Fruit fly (Drosophila melanogaster) whole organism, prepupa: ENCODE results near the gene Tmhs.

ENCODE experiments used
- CG10631 ChIP-seq: fragments of 200-800 bp; sonication (Bioruptor generic); optimal IDR thresholded peaks from 2 replicates; lab custom pipeline; 2016; ENCODE audit warnings: missing biosample characterization, missing genetic modification characterization
- CG10669 ChIP-seq: fragments of 200-800 bp; sonication (Bioruptor generic); optimal IDR thresholded peaks from 3 replicates; lab custom pipeline; 2018; ENCODE audit warnings: missing biosample characterization, mild to moderate bottlenecking, missing genetic modification characterization, moderate library complexity
- CG11762 ChIP-seq: fragments of 200-800 bp; sonication (Bioruptor generic); optimal IDR thresholded peaks from 3 replicates; lab custom pipeline; 2016; ENCODE audit warnings: missing biosample characterization, missing genetic modification characterization; ENCODE audit not compliant: insufficient read depth
- CG15336 ChIP-seq: fragments of 200-800 bp; sonication (Bioruptor generic); IDR thresholded peaks from 2 replicates; pipeline ENCODE4 v1.3.6; 2022; ENCODE audit warnings: missing biosample characterization, missing genetic modification characterization
- CG1621 ChIP-seq: fragments of 200-800 bp; sonication (Bioruptor generic); optimal IDR thresholded peaks from 3 replicates; lab custom pipeline; 2018; ENCODE audit warnings: missing biosample characterization, mild to moderate bottlenecking, missing genetic modification characterization
- CG16779 ChIP-seq: fragments of 200-800 bp; sonication (Bioruptor generic); optimal IDR thresholded peaks from 3 replicates; lab custom pipeline; 2017; ENCODE audit warnings: missing biosample characterization, mild to moderate bottlenecking, missing genetic modification characterization
- CG3032 ChIP-seq: fragments of 200-800 bp; optimal IDR thresholded peaks from 2 replicates; lab custom pipeline; 2019; ENCODE audit warnings: missing biosample characterization, mild to moderate bottlenecking, missing genetic modification characterization, moderate library complexity
- CG6276 ChIP-seq: fragments of 200-800 bp; sonication (Bioruptor generic); optimal IDR thresholded peaks from 2 replicates; lab custom pipeline; 2017; ENCODE audit warnings: missing biosample characterization, mild to moderate bottlenecking, missing genetic modification characterization
- CG6808 ChIP-seq: fragments of 200-800 bp; sonication (Bioruptor generic); optimal IDR thresholded peaks from 3 replicates; lab custom pipeline; 2017; ENCODE audit warnings: missing biosample characterization, missing genetic modification characterization, mild to moderate bottlenecking, moderate library complexity, missing genetic modification reagents
- CG6854 ChIP-seq: fragments of 200-800 bp; sonication (Bioruptor generic); optimal IDR thresholded peaks from 2 replicates; lab custom pipeline; 2017; ENCODE audit warnings: missing biosample characterization, mild to moderate bottlenecking, missing genetic modification characterization
- CG7368 ChIP-seq: fragments of 200-800 bp; sonication (Bioruptor generic); optimal IDR thresholded peaks from 3 replicates; lab custom pipeline; 2016; ENCODE audit warnings: missing biosample characterization, missing genetic modification characterization
- CG8632 ChIP-seq: fragments of 200-800 bp; sonication (Bioruptor generic); optimal IDR thresholded peaks from 3 replicates; lab custom pipeline; 2016; ENCODE audit warnings: missing biosample characterization, missing genetic modification characterization
- Eip75B ChIP-seq: fragments of 200-800 bp; sonication (Bioruptor generic); optimal IDR thresholded peaks from 3 replicates; lab custom pipeline; 2016; ENCODE audit warnings: missing biosample characterization, missing genetic modification characterization
- Eip78C ChIP-seq: fragments of 200-800 bp; sonication (Bioruptor generic); peaks from one replicate; lab custom pipeline; 2016; ENCODE audit warnings: missing biosample characterization, missing genetic modification characterization
- Eip93F ChIP-seq: fragments of 200-800 bp; sonication (Bioruptor generic); optimal IDR thresholded peaks from 2 replicates; lab custom pipeline; 2016; ENCODE audit warnings: missing biosample characterization, mild to moderate bottlenecking, missing genetic modification characterization
- Ets21C ChIP-seq: fragments of 200-800 bp; sonication (Bioruptor generic); optimal IDR thresholded peaks from 3 replicates; lab custom pipeline; 2016; ENCODE audit warnings: missing biosample characterization, missing genetic modification characterization
- Gug ChIP-seq: fragments of 200-800 bp; sonication (Bioruptor generic); IDR thresholded peaks from 2 replicates; pipeline ENCODE4 v1.3.6; 2022; ENCODE audit warnings: missing biosample characterization, missing genetic modification characterization
- Hr38 ChIP-seq: sonication (Bioruptor generic); optimal IDR thresholded peaks from 2 replicates; lab custom pipeline; 2016; ENCODE audit warnings: missing biosample characterization, missing genetic modification characterization
- Hr4 ChIP-seq: fragments of 200-800 bp; sonication (Bioruptor generic); optimal IDR thresholded peaks from 3 replicates; lab custom pipeline; 2016; ENCODE audit warnings: missing biosample characterization, missing genetic modification characterization
- Lpt ChIP-seq: fragments of 200-800 bp; sonication (Bioruptor generic); optimal IDR thresholded peaks from 3 replicates; lab custom pipeline; 2016; ENCODE audit warnings: missing biosample characterization, missing genetic modification characterization
- OdsH ChIP-seq: fragments of 200-800 bp; sonication (Bioruptor generic); optimal IDR thresholded peaks from 3 replicates; lab custom pipeline; 2016; ENCODE audit warnings: missing biosample characterization, missing genetic modification characterization
- Smox ChIP-seq: fragments of 200-800 bp; sonication (Bioruptor generic); optimal IDR thresholded peaks from 3 replicates; lab custom pipeline; 2016; ENCODE audit warnings: missing biosample characterization, missing genetic modification characterization
- Sox15 ChIP-seq: fragments of 200-800 bp; sonication (Bioruptor generic); optimal IDR thresholded peaks from 3 replicates; lab custom pipeline; 2016; ENCODE audit warnings: missing biosample characterization, missing genetic modification characterization
- acj6 ChIP-seq: fragments of 200-800 bp; sonication (Bioruptor generic); optimal IDR thresholded peaks from 3 replicates; lab custom pipeline; 2016; ENCODE audit warnings: missing biosample characterization, missing genetic modification characterization
- cyc ChIP-seq: fragments of 200-800 bp; sonication (Bioruptor generic); optimal IDR thresholded peaks from 3 replicates; lab custom pipeline; 2016; ENCODE audit warnings: missing biosample characterization, missing genetic modification characterization
- dac ChIP-seq: fragments of 200-800 bp; sonication (Bioruptor generic); optimal IDR thresholded peaks from 2 replicates; lab custom pipeline; 2017; ENCODE audit warnings: missing biosample characterization, mild to moderate bottlenecking, missing genetic modification characterization
- esn ChIP-seq: fragments of 200-800 bp; sonication (Bioruptor generic); optimal IDR thresholded peaks from 2 replicates; lab custom pipeline; 2016; ENCODE audit warnings: missing biosample characterization, mild to moderate bottlenecking, missing genetic modification characterization, moderate library complexity
- fd59A ChIP-seq: fragments of 200-800 bp; sonication (Bioruptor generic); optimal IDR thresholded peaks from 2 replicates; lab custom pipeline; 2017; ENCODE audit warnings: missing biosample characterization, mild to moderate bottlenecking, missing genetic modification characterization, missing genetic modification reagents
- fd85E ChIP-seq: fragments of 200-800 bp; sonication (Bioruptor generic); optimal IDR thresholded peaks from 3 replicates; lab custom pipeline; 2016; ENCODE audit warnings: missing biosample characterization, missing genetic modification characterization
- fkh ChIP-seq: fragments of 200-800 bp; sonication (Bioruptor generic); optimal IDR thresholded peaks from 3 replicates; lab custom pipeline; 2017; ENCODE audit warnings: missing biosample characterization, mild to moderate bottlenecking, missing genetic modification characterization, moderate library complexity
- lz ChIP-seq: fragments of 200-800 bp; sonication (Bioruptor generic); optimal IDR thresholded peaks from 3 replicates; lab custom pipeline; 2016; ENCODE audit warnings: missing biosample characterization, missing genetic modification characterization
- ss ChIP-seq, 2 experiments: fragments of 200-800 bp; sonication (Bioruptor generic); optimal IDR thresholded peaks; 2 replicates in 1 of 2; 3 replicates in 1 of 2; lab custom pipeline; 2017 to 2018; ENCODE audit warnings: mild to moderate bottlenecking in 2 of 2, missing biosample characterization in 2 of 2, missing genetic modification characterization in 2 of 2, moderate library complexity in 1 of 2
- svp ChIP-seq: fragments of 200-800 bp; sonication (Bioruptor generic); peaks from one replicate; lab custom pipeline; 2016; ENCODE audit warnings: missing biosample characterization, missing genetic modification characterization
- topi ChIP-seq: fragments of 200-800 bp; sonication (Bioruptor generic); optimal IDR thresholded peaks from 3 replicates; lab custom pipeline; 2016; ENCODE audit warnings: missing biosample characterization, missing genetic modification characterization
- vri ChIP-seq: fragments of 200-800 bp; sonication (Bioruptor generic); optimal IDR thresholded peaks from 3 replicates; lab custom pipeline; 2016; ENCODE audit warnings: missing biosample characterization, mild to moderate bottlenecking, missing genetic modification characterization

Tmhs gene

dm6 chr3L:1844600-1844999, 40.9 kb upstream of the Tmhs start (continued):
- peak; percentile 66 for TF ChIP-seq CG6276
- no peak for TF ChIP-seq topi (GFP tag; lab: Kevin White, UChicago)
- peak; percentile 47 for TF ChIP-seq Lpt
- TF ChIP-seq acj6 (GFP tag; lab: Kevin White, UChicago) = no peak
- TF ChIP-seq CG7368 = no peak
- TF ChIP-seq Hr38 (GFP tag; lab: Kevin White, UChicago) = peak; percentile 1
- no peak for TF ChIP-seq Eip75B (GFP tag; lab: Kevin White, UChicago)
- TF ChIP-seq CG10631 (GFP tag; lab: Kevin White, UChicago) = no peak
- TF ChIP-seq fkh (GFP tag; lab: Kevin White, UChicago) = no peak
- no peak for TF ChIP-seq fd59A (GFP tag; lab: Kevin White, UChicago)
- TF ChIP-seq Sox15 = no peak
- TF ChIP-seq Ets21C (GFP tag; lab: Kevin White, UChicago) = no peak
- no peak for TF ChIP-seq fd85E (GFP tag; lab: Kevin White, UChicago)
- no peak for TF ChIP-seq Eip93F (GFP tag; lab: Kevin White, UChicago)
- no peak for TF ChIP-seq Smox (GFP tag; lab: Kevin White, UChicago)
- no peak for TF ChIP-seq CG10669
- TF ChIP-seq esn (GFP tag; lab: Kevin White, UChicago) = no peak
- no peak for TF ChIP-seq vri (GFP tag; lab: Kevin White, UChicago)
- TF ChIP-seq cyc (GFP tag; lab: Kevin White, UChicago) = no peak

dm6 chr3L:1850498-1850897, 35.0 kb upstream of the Tmhs start:
- no peak for TF ChIP-seq Hr4 (GFP tag; lab: Kevin White, UChicago)
- no peak for TF ChIP-seq dac (GFP tag; lab: Kevin White, UChicago)
- no peak for TF ChIP-seq fd59A (GFP tag; lab: Kevin White, UChicago)
- TF ChIP-seq Eip78C = no peak
- no peak for TF ChIP-seq topi (GFP tag; lab: Kevin White, UChicago)
- no peak for TF ChIP-seq CG15336 (GFP tag; lab: Robert Waterston, UW)
- no peak for TF ChIP-seq esn (GFP tag; lab: Kevin White, UChicago)
- TF ChIP-seq Hr38 (GFP tag; lab: Kevin White, UChicago) = no peak
- TF ChIP-seq CG1621 (tag; lab: Kevin White, UChicago) = no peak
- TF ChIP-seq acj6 (GFP tag; lab: Kevin White, UChicago) = no peak
- TF ChIP-seq OdsH (GFP tag; lab: Kevin White, UChicago) = no peak
- TF ChIP-seq fd85E (GFP tag; lab: Kevin White, UChicago) = no peak
- no peak for TF ChIP-seq CG3032
- no peak for TF ChIP-seq CG16779 (tag; lab: Kevin White, UChicago)
- TF ChIP-seq CG6854 = no peak
- no peak for TF ChIP-seq lz (GFP tag; lab: Kevin White, UChicago)
- TF ChIP-seq CG11762 (GFP tag; lab: Kevin White, UChicago) = no peak
- TF ChIP-seq Ets21C (GFP tag; lab: Kevin White, UChicago) = no peak
- no peak for TF ChIP-seq fkh (GFP tag; lab: Kevin White, UChicago)
- no peak for TF ChIP-seq CG8632
- TF ChIP-seq, all 60 proteins: peak for 0

dm6 chr3L:1853277-1853676, 32.2 kb upstream of the Tmhs start:
- TF ChIP-seq CG6808 (no peak), ss (GFP tag; optimal IDR thresholded peaks at IDR 0.05; lab: Kevin White, UChicago) (no peak), Eip93F (GFP tag; lab: Kevin White, UChicago) (no peak), fd59A (GFP tag; lab: Kevin White, UChicago) (no peak), dac (GFP tag; lab: Kevin White, UChicago) (no peak), fkh (GFP tag; lab: Kevin White, UChicago) (no peak), Gug (GFP tag; lab: Robert Waterston, UW) (no peak), CG6276 (no peak), svp (peak; percentile 96)
- TF ChIP-seq, all 60 proteins: peak for 1

- no peak for TF ChIP-seq CG6276
- peak; percentile 36 for TF ChIP-seq svp
- TF ChIP-seq, all 60 proteins: peak for 1
These were observed 30.0 kb upstream of the Tmhs start, which contains the start of gene CNMa for dm6 chr3L:1855491-1855890. Gene CNMa, minus strand, starts transcription at chr3L:1855591.
